Worm (Caenorhabditis elegans) whole organism, late embryonic: ENCODE measurements around the gene R12C12.9.

ENCODE experiments used
- C08G9.2 ChIP-seq: sonication (generic microtip); optimal IDR thresholded peaks from 2 replicates; lab custom pipeline; 2016; ENCODE audit warnings: mild to moderate bottlenecking, missing genetic modification characterization, moderate library complexity, missing compliant biosample characterization
- C38D4.7 ChIP-seq: fragments of 200-800 bp; sonication (Bioruptor generic); optimal IDR thresholded peaks from 2 replicates; lab custom pipeline; 2018; ENCODE audit warnings: mild to moderate bottlenecking, missing genetic modification characterization, moderate library complexity, missing compliant biosample characterization
- F13H6.1 ChIP-seq: sonication (generic microtip); optimal IDR thresholded peaks from 2 replicates; lab custom pipeline; 2016; ENCODE audit warnings: missing genetic modification characterization, missing compliant biosample characterization
- K02D7.2 ChIP-seq: sonication (generic microtip); optimal IDR thresholded peaks from 2 replicates; lab custom pipeline; 2017; ENCODE audit warnings: mild to moderate bottlenecking, missing genetic modification characterization, missing compliant biosample characterization
- K09A11.1 ChIP-seq: sonication (generic microtip); optimal IDR thresholded peaks from 2 replicates; lab custom pipeline; 2017; ENCODE audit warnings: antibody characterized with exemption, mild to moderate bottlenecking, missing genetic modification characterization, missing compliant biosample characterization; ENCODE audit not compliant: insufficient read depth
- ahr-1 ChIP-seq: sonication (generic microtip); optimal IDR thresholded peaks from 2 replicates; lab custom pipeline; 2016; ENCODE audit warnings: missing genetic modification characterization, missing compliant biosample characterization
- ceh-14 ChIP-seq: sonication (generic microtip); optimal IDR thresholded peaks from 2 replicates; lab custom pipeline; 2016; ENCODE audit warnings: missing genotype, missing genetic modification characterization, missing compliant biosample characterization
- ceh-18 ChIP-seq: sonication (generic microtip); optimal IDR thresholded peaks from 2 replicates; lab custom pipeline; 2016; ENCODE audit warnings: missing genetic modification characterization, missing compliant biosample characterization
- ceh-19 ChIP-seq: fragments of 200-800 bp; sonication (Bioruptor generic); optimal IDR thresholded peaks from 2 replicates; lab custom pipeline; 2018; ENCODE audit warnings: mild to moderate bottlenecking, missing genetic modification characterization, missing compliant biosample characterization
- ceh-2 ChIP-seq: sonication (generic microtip); optimal IDR thresholded peaks from 2 replicates; lab custom pipeline; 2016; ENCODE audit warnings: missing genotype, missing genetic modification characterization, missing compliant biosample characterization
- ceh-22 ChIP-seq: sonication (generic microtip); optimal IDR thresholded peaks from 2 replicates; lab custom pipeline; 2017; ENCODE audit warnings: missing biosample characterization, missing genetic modification characterization
- ceh-30 ChIP-seq: fragments of 150-350 bp; optimal IDR thresholded peaks from 2 replicates; lab custom pipeline; 2014; ENCODE audit warnings: missing biosample characterization, missing genetic modification characterization
- ceh-31 ChIP-seq: sonication (generic microtip); optimal IDR thresholded peaks from 2 replicates; lab custom pipeline; 2016; ENCODE audit warnings: missing genetic modification characterization, missing compliant biosample characterization
- ceh-9 ChIP-seq: sonication (generic microtip); optimal IDR thresholded peaks from 2 replicates; lab custom pipeline; 2016; ENCODE audit warnings: mild to moderate bottlenecking, missing genetic modification characterization, inconsistent platforms, missing compliant biosample characterization
- dmd-4 ChIP-seq: sonication (generic microtip); optimal IDR thresholded peaks from 2 replicates; lab custom pipeline; 2016; ENCODE audit warnings: borderline replicate concordance, missing genetic modification characterization, missing compliant biosample characterization
- dve-1 ChIP-seq: sonication (generic microtip); optimal IDR thresholded peaks from 2 replicates; lab custom pipeline; 2017; ENCODE audit warnings: antibody characterized with exemption, mild to moderate bottlenecking, missing genetic modification characterization, missing compliant biosample characterization
- elt-2 ChIP-seq: sonication (generic microtip); optimal IDR thresholded peaks from 2 replicates; lab custom pipeline; 2016; ENCODE audit warnings: missing genetic modification reagents, missing genetic modification characterization, missing compliant biosample characterization
- fax-1 ChIP-seq: sonication (generic microtip); optimal IDR thresholded peaks from 2 replicates; lab custom pipeline; 2016; ENCODE audit warnings: missing genotype, missing genetic modification characterization, missing compliant biosample characterization
- hlh-6 ChIP-seq: sonication (generic microtip); optimal IDR thresholded peaks from 2 replicates; lab custom pipeline; 2016; ENCODE audit warnings: missing genotype, missing genetic modification characterization, missing compliant biosample characterization
- hlh-8 ChIP-seq: sonication (generic microtip); optimal IDR thresholded peaks from 2 replicates; lab custom pipeline; 2016; ENCODE audit warnings: missing genotype, missing genetic modification characterization, missing compliant biosample characterization
- madf-2 ChIP-seq: sonication (generic microtip); optimal IDR thresholded peaks from 2 replicates; lab custom pipeline; 2017; ENCODE audit warnings: missing genetic modification characterization, missing compliant biosample characterization
- nfya-1 ChIP-seq: sonication (generic microtip); optimal IDR thresholded peaks from 2 replicates; lab custom pipeline; 2017; ENCODE audit warnings: missing genetic modification characterization, mild to moderate bottlenecking, missing compliant biosample characterization, antibody characterized with exemption, moderate library complexity
- nhr-11 ChIP-seq: fragments of 150-350 bp; optimal IDR thresholded peaks from 2 replicates; lab custom pipeline; 2014; ENCODE audit warnings: missing biosample characterization, missing genetic modification characterization
- nhr-232 ChIP-seq: sonication (generic microtip); optimal IDR thresholded peaks from 2 replicates; lab custom pipeline; 2016; ENCODE audit warnings: missing genetic modification characterization, missing compliant biosample characterization
- pha-4 ChIP-seq: fragments of 150-350 bp; optimal IDR thresholded peaks from 2 replicates; lab custom pipeline; 2018; ENCODE audit warnings: missing biosample characterization, missing genetic modification reagents, missing genetic modification characterization
- pqm-1 ChIP-seq: sonication (generic microtip); optimal IDR thresholded peaks from 2 replicates; lab custom pipeline; 2016; ENCODE audit warnings: missing genetic modification characterization, missing compliant biosample characterization
- ref-2 ChIP-seq: sonication (generic microtip); optimal IDR thresholded peaks from 2 replicates; lab custom pipeline; 2016; ENCODE audit warnings: missing genetic modification characterization, missing compliant biosample characterization
- rnt-1 ChIP-seq: sonication (generic microtip); optimal IDR thresholded peaks from 2 replicates; lab custom pipeline; 2016; ENCODE audit warnings: missing genetic modification characterization, missing compliant biosample characterization
- sdc-2 ChIP-seq: sonication (generic microtip); optimal IDR thresholded peaks from 2 replicates; lab custom pipeline; 2016; ENCODE audit warnings: missing genotype, missing genetic modification characterization, missing compliant biosample characterization
- sox-2 ChIP-seq: fragments of 200-800 bp; sonication (Bioruptor generic); IDR thresholded peaks from 2 replicates; pipeline ENCODE4 v1.3.6; 2022; ENCODE audit warnings: missing genetic modification reagents, missing genetic modification characterization, missing compliant biosample characterization
- tbx-2 ChIP-seq: sonication (generic microtip); optimal IDR thresholded peaks from 2 replicates; lab custom pipeline; 2016; ENCODE audit warnings: missing genetic modification characterization, missing compliant biosample characterization
- tbx-7 ChIP-seq: sonication (generic microtip); optimal IDR thresholded peaks from 2 replicates; lab custom pipeline; 2016; ENCODE audit warnings: missing genotype, missing genetic modification characterization, missing compliant biosample characterization
- ttx-3 ChIP-seq: sonication (generic microtip); optimal IDR thresholded peaks from 2 replicates; lab custom pipeline; 2016; ENCODE audit warnings: missing genetic modification reagents, missing genetic modification characterization, missing compliant biosample characterization
- unc-55 ChIP-seq: sonication (generic microtip); optimal IDR thresholded peaks from 2 replicates; lab custom pipeline; 2017; ENCODE audit warnings: missing biosample characterization, missing genetic modification reagents, missing genetic modification characterization
- zip-5 ChIP-seq: sonication (generic microtip); optimal IDR thresholded peaks from 2 replicates; lab custom pipeline; 2016; ENCODE audit warnings: missing genetic modification characterization, missing compliant biosample characterization
- ztf-16 ChIP-seq: sonication (generic microtip); optimal IDR thresholded peaks from 2 replicates; lab custom pipeline; 2017; ENCODE audit warnings: missing genetic modification characterization, missing compliant biosample characterization

The R12C12.9 gene

ce11 chrII:6031106-6031505 lies 6.3 kb upstream of the R12C12.9 start, which contains the start of gene frpr-16:
Gene frpr-16 (minus strand): TSS chrII:6031206.
- no peak for TF ChIP-seq ceh-9 (tag; lab: Kevin White, UChicago)
- TF ChIP-seq ztf-16 (tag; lab: Kevin White, UChicago) = no peak
- no peak for TF ChIP-seq nfya-1 (tag; lab: Kevin White, UChicago)

ce11 chrII:6028594-6029141 lies 3.9 kb upstream of the R12C12.9 start:
- peak; percentile 55 for TF ChIP-seq rnt-1
- TF ChIP-seq tbx-7 = no peak
- no peak for TF ChIP-seq nhr-11 (tag; lab: Kevin White, UChicago)
- TF ChIP-seq ceh-22 (tag; lab: Kevin White, UChicago) = no peak
- TF ChIP-seq ceh-9 (tag; lab: Kevin White, UChicago) = no peak
- peak; percentile 66 for TF ChIP-seq unc-55 (GFP tag; lab: Kevin White, UChicago)
- no peak for TF ChIP-seq ref-2 (tag; lab: Kevin White, UChicago)
- no peak for TF ChIP-seq F13H6.1
- peak; percentile 59 for TF ChIP-seq ceh-18
- TF ChIP-seq ceh-14 (tag; lab: Kevin White, UChicago) = no peak
- TF ChIP-seq hlh-8 (tag; lab: Kevin White, UChicago) = no peak

- TF ChIP-seq pqm-1 (tag; lab: Kevin White, UChicago) = peak; percentile 81
- TF ChIP-seq dve-1 (tag; lab: Kevin White, UChicago) = no peak
- TF ChIP-seq elt-2 (tag; lab: Kevin White, UChicago) = peak; percentile 94
- no peak for TF ChIP-seq hlh-8 (tag; lab: Kevin White, UChicago)
- no peak for TF ChIP-seq C38D4.7 (GFP tag; lab: Kevin White, UChicago)
- no peak for TF ChIP-seq zip-5 (tag; lab: Kevin White, UChicago)
- no peak for TF ChIP-seq dmd-4 (tag; lab: Kevin White, UChicago)
- no peak for TF ChIP-seq ceh-30 (tag; lab: Kevin White, UChicago)
- TF ChIP-seq ref-2 (tag; lab: Kevin White, UChicago) = no peak
- TF ChIP-seq K02D7.2 (tag; lab: Kevin White, UChicago) = no peak
- TF ChIP-seq tbx-2 (tag; lab: Kevin White, UChicago) = no peak
- no peak for TF ChIP-seq sdc-2 (tag; lab: Kevin White, UChicago)
- no peak for TF ChIP-seq ceh-22 (tag; lab: Kevin White, UChicago)
- TF ChIP-seq nhr-232 (tag; lab: Kevin White, UChicago) = no peak
- TF ChIP-seq ceh-19 (GFP tag; lab: Kevin White, UChicago) = no peak
- no peak for TF ChIP-seq ceh-9 (tag; lab: Kevin White, UChicago)
- no peak for TF ChIP-seq pha-4 (tag; lab: Kevin White, UChicago)
Measured at ce11 chrII:6026646-6027045, 1.9 kb upstream of the R12C12.9 start.

- no peak for TF ChIP-seq madf-2 (tag; lab: Kevin White, UChicago)
- TF ChIP-seq sdc-2 (tag; lab: Kevin White, UChicago) = no peak
- TF ChIP-seq sox-2 (GFP tag; lab: Robert Waterston, UW) = no peak
- no peak for TF ChIP-seq fax-1
- TF ChIP-seq rnt-1 = no peak
- no peak for TF ChIP-seq ceh-31 (tag; lab: Kevin White, UChicago)
- no peak for TF ChIP-seq C38D4.7 (GFP tag; lab: Kevin White, UChicago)
- no peak for TF ChIP-seq K09A11.1 (tag; lab: Kevin White, UChicago)
- no peak for TF ChIP-seq F13H6.1
- no peak for TF ChIP-seq ref-2 (tag; lab: Kevin White, UChicago)
- no peak for TF ChIP-seq ttx-3 (tag; lab: Kevin White, UChicago)
- TF ChIP-seq C08G9.2 (tag; lab: Kevin White, UChicago) = no peak
- TF ChIP-seq hlh-6 (tag; lab: Kevin White, UChicago) = no peak
- TF ChIP-seq hlh-8 (tag; lab: Kevin White, UChicago) = no peak
- TF ChIP-seq ahr-1 (tag; lab: Kevin White, UChicago) = no peak
- TF ChIP-seq nhr-232 (tag; lab: Kevin White, UChicago) = no peak
- TF ChIP-seq ceh-2 = no peak
Measured at ce11 chrII:6025647-6026046, 868 bp upstream of the R12C12.9 start.
